Worm (Caenorhabditis elegans) whole organism, L2 larva: ENCODE measurements around the gene sre-29.

Source experiments
- elt-1 ChIP-seq: fragments of 150-350 bp; optimal IDR thresholded peaks from 2 replicates; lab custom pipeline; 2014; ENCODE audit warnings: missing biosample characterization, missing genetic modification characterization
- fos-1 ChIP-seq: fragments of 150-350 bp; optimal IDR thresholded peaks from 2 replicates; lab custom pipeline; 2014; ENCODE audit warnings: missing biosample characterization, missing genetic modification characterization
- peb-1 ChIP-seq: fragments of 150-350 bp; optimal IDR thresholded peaks from 2 replicates; lab custom pipeline; 2014; ENCODE audit warnings: missing biosample characterization, missing genetic modification characterization
- snpc-4 ChIP-seq: fragments of 150-350 bp; optimal IDR thresholded peaks from 2 replicates; lab custom pipeline; 2014; ENCODE audit warnings: missing biosample characterization, missing genetic modification characterization
- unc-39 ChIP-seq: fragments of 150-350 bp; optimal IDR thresholded peaks from 2 replicates; lab custom pipeline; 2014; ENCODE audit warnings: missing biosample characterization, missing genetic modification characterization

DNA sequence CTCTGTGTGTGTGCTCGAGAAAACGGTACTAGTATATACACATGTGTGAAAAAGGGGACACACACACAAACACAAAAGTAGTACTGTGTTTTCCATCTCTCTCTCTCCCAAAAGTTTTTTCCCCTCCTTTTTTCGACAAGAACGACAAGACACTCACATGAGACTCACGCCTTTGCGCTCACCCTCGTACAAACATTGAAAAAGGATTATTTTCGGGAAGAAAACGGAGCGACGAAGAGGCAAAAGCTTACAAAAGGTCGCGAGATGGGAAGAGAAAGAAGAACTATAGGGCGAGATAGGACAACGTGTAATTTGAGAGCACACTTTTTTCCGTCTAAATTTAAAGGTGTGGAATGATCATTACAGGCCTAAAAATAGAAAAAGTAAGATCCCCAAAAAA lies 51.8 kb downstream of the sre-29 start:
- TF ChIP-seq unc-39 (no peak), fos-1 (tag; lab: Kevin White, UChicago) (peak; percentile 38), elt-1 (tag; lab: Kevin White, UChicago) (no peak), snpc-4 (no peak), peb-1 (no peak)
